Worm (Caenorhabditis elegans) whole organism, mixed stage, embryonic: Measurements from ENCODE around the gene srd-1.

Experiments
- M03D4.4 ChIP-seq: sonication (generic microtip); optimal IDR thresholded peaks from 2 replicates; lab custom pipeline; 2017; ENCODE audit warnings: mild to moderate bottlenecking, missing genetic modification characterization, missing compliant biosample characterization
- bed-3 ChIP-seq: fragments of 200-800 bp; sonication (Bioruptor generic); optimal IDR thresholded peaks from 3 replicates; lab custom pipeline; 2018; ENCODE audit warnings: mild to moderate bottlenecking, missing genetic modification characterization, moderate library complexity, missing compliant biosample characterization
- blmp-1 ChIP-seq: fragments of 150-350 bp; optimal IDR thresholded peaks from 2 replicates; lab custom pipeline; 2014; ENCODE audit warnings: missing biosample characterization, missing genetic modification characterization
- ceh-39 ChIP-seq: fragments of 150-350 bp; optimal IDR thresholded peaks from 2 replicates; lab custom pipeline; 2014; ENCODE audit warnings: missing biosample characterization, missing genetic modification characterization
- ceh-43 ChIP-seq: fragments of 200-800 bp; sonication (Bioruptor generic); optimal IDR thresholded peaks from 2 replicates; lab custom pipeline; 2018; ENCODE audit warnings: mild to moderate bottlenecking, missing genetic modification characterization, moderate library complexity, missing compliant biosample characterization
- ceh-83 ChIP-seq: fragments of 200-800 bp; sonication (Bioruptor generic); optimal IDR thresholded peaks from 2 replicates; lab custom pipeline; 2018; ENCODE audit warnings: mild to moderate bottlenecking, missing genetic modification characterization, missing compliant biosample characterization
- ces-1 ChIP-seq: fragments of 150-350 bp; optimal IDR thresholded peaks from 2 replicates; lab custom pipeline; 2014; ENCODE audit warnings: missing biosample characterization, missing genetic modification reagents, missing genetic modification characterization
- cnd-1 ChIP-seq: fragments of 200-800 bp; sonication (Bioruptor generic); optimal IDR thresholded peaks from 2 replicates; lab custom pipeline; 2018; ENCODE audit warnings: mild to moderate bottlenecking, missing genetic modification characterization, missing compliant biosample characterization
- drap-1 ChIP-seq: fragments of 200-800 bp; sonication (Bioruptor generic); optimal IDR thresholded peaks from 3 replicates; lab custom pipeline; 2018; ENCODE audit warnings: mild to moderate bottlenecking, missing genetic modification characterization, missing compliant biosample characterization
- elt-3 ChIP-seq: fragments of 150-350 bp; optimal IDR thresholded peaks from 2 replicates; lab custom pipeline; 2014; ENCODE audit warnings: missing biosample characterization, missing genetic modification characterization
- flh-1 ChIP-seq: fragments of 200-800 bp; sonication (Bioruptor generic); optimal IDR thresholded peaks from 2 replicates; lab custom pipeline; 2018; ENCODE audit warnings: mild to moderate bottlenecking, missing genetic modification characterization, moderate library complexity, missing compliant biosample characterization
- ham-2 ChIP-seq: fragments of 200-800 bp; sonication (Bioruptor generic); optimal IDR thresholded peaks from 2 replicates; lab custom pipeline; 2018; ENCODE audit warnings: mild to moderate bottlenecking, missing genetic modification characterization, missing compliant biosample characterization
- hlh-1 ChIP-seq: fragments of 150-350 bp; optimal IDR thresholded peaks from 2 replicates; lab custom pipeline; 2014; ENCODE audit warnings: missing biosample characterization, missing genetic modification reagents, missing genetic modification characterization
- lin-13 ChIP-seq: fragments of 150-350 bp; optimal IDR thresholded peaks from 2 replicates; lab custom pipeline; 2014; ENCODE audit warnings: missing biosample characterization, missing genetic modification characterization
- lin-32 ChIP-seq: fragments of 200-800 bp; sonication (Bioruptor generic); optimal IDR thresholded peaks from 2 replicates; lab custom pipeline; 2018; ENCODE audit warnings: mild to moderate bottlenecking, missing genetic modification characterization, missing compliant biosample characterization
- lsy-2 ChIP-seq: fragments of 150-350 bp; optimal IDR thresholded peaks from 2 replicates; lab custom pipeline; 2014; ENCODE audit warnings: missing biosample characterization, missing genetic modification characterization
- mab-5 ChIP-seq: fragments of 150-350 bp; optimal IDR thresholded peaks from 2 replicates; lab custom pipeline; 2014; ENCODE audit warnings: missing biosample characterization, missing genetic modification characterization
- mep-1 ChIP-seq: fragments of 150-350 bp; optimal IDR thresholded peaks from 2 replicates; lab custom pipeline; 2017; ENCODE audit warnings: missing biosample characterization, missing genetic modification reagents, missing genetic modification characterization, inconsistent platforms
- mls-2 ChIP-seq: sonication (generic microtip); optimal IDR thresholded peaks from 2 replicates; lab custom pipeline; 2016; ENCODE audit warnings: mild to moderate bottlenecking, missing genetic modification characterization, moderate library complexity, missing compliant biosample characterization
- nhr-12 ChIP-seq: fragments of 150-350 bp; optimal IDR thresholded peaks from 2 replicates; lab custom pipeline; 2014; ENCODE audit warnings: missing biosample characterization, missing genetic modification characterization
- nhr-2 ChIP-seq: fragments of 150-350 bp; optimal IDR thresholded peaks from 2 replicates; lab custom pipeline; 2014; ENCODE audit warnings: missing biosample characterization, missing genetic modification characterization
- nhr-237 ChIP-seq: fragments of 150-350 bp; optimal IDR thresholded peaks from 2 replicates; lab custom pipeline; 2014; ENCODE audit warnings: missing biosample characterization, missing genetic modification characterization
- nhr-28 ChIP-seq: fragments of 150-350 bp; optimal IDR thresholded peaks from 2 replicates; lab custom pipeline; 2014; ENCODE audit warnings: missing biosample characterization, missing genetic modification characterization
- nhr-76 ChIP-seq: sonication (generic microtip); optimal IDR thresholded peaks from 2 replicates; lab custom pipeline; 2017; ENCODE audit warnings: missing biosample characterization, missing genetic modification characterization
- pha-4 ChIP-seq: fragments of 150-350 bp; optimal IDR thresholded peaks from 2 replicates; lab custom pipeline; 2018; ENCODE audit warnings: missing biosample characterization, missing genetic modification reagents, missing genetic modification characterization
- snpc-4 ChIP-seq: fragments of 150-350 bp; optimal IDR thresholded peaks from 2 replicates; lab custom pipeline; 2014; ENCODE audit warnings: missing biosample characterization, missing genetic modification characterization
- sptf-1 ChIP-seq: sonication (generic microtip); optimal IDR thresholded peaks from 2 replicates; lab custom pipeline; 2017; ENCODE audit warnings: mild to moderate bottlenecking, missing genetic modification characterization, moderate library complexity, missing compliant biosample characterization
- tbx-8 ChIP-seq: fragments of 200-800 bp; sonication (Bioruptor generic); optimal IDR thresholded peaks from 2 replicates; lab custom pipeline; 2018; ENCODE audit warnings: mild to moderate bottlenecking, missing genetic modification characterization, moderate library complexity, missing compliant biosample characterization
- unc-120 ChIP-seq: sonication (generic microtip); optimal IDR thresholded peaks from 2 replicates; lab custom pipeline; 2017; ENCODE audit warnings: missing genetic modification characterization, missing compliant biosample characterization; ENCODE audit not compliant: poor library complexity, severe bottlenecking
- unc-62 ChIP-seq: fragments of 150-350 bp; optimal IDR thresholded peaks from 2 replicates; lab custom pipeline; 2014; ENCODE audit warnings: missing biosample characterization, missing genetic modification reagents, missing genetic modification characterization
- zip-8 ChIP-seq: fragments of 150-350 bp; optimal IDR thresholded peaks from 2 replicates; lab custom pipeline; 2014; ENCODE audit warnings: missing biosample characterization, missing genetic modification characterization
- ztf-11 ChIP-seq: fragments of 150-350 bp; optimal IDR thresholded peaks from 2 replicates; lab custom pipeline; 2014; ENCODE audit warnings: missing biosample characterization, missing genetic modification characterization

Gene srd-1

DNA sequence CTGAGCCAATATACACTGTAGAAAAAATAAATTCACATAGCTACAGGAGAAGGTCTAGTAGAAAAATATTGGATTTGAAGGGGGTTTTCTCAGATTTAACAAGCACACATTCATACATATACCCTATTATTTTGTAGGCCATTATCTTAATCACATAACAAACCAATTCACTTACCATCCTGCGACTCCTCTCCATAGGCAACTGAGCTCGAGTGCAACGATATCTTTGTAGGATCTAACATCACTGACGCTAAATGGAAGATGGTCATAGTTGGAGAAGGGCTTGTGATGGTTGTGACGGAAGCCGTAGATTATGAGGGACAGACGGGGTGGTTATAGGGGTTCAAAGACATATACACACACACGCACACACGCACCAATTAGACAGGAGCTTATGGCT is 18.4 kb downstream of the srd-1 start:
- TF ChIP-seq lsy-2 (no peak), bed-3 (GFP tag; lab: Kevin White, UChicago) (no peak), pha-4 (tag; lab: Kevin White, UChicago) (no peak), zip-8 (no peak), mep-1 (tag; lab: Kevin White, UChicago) (no peak), nhr-12 (tag; lab: Kevin White, UChicago) (no peak), ceh-43 (GFP tag; lab: Kevin White, UChicago) (no peak), lin-32 (GFP tag; lab: Kevin White, UChicago) (no peak), M03D4.4 (tag; lab: Kevin White, UChicago) (no peak), unc-120 (no peak), ceh-39 (tag; lab: Kevin White, UChicago) (no peak), mab-5 (tag; lab: Kevin White, UChicago) (no peak), unc-62 (GFP tag; lab: Kevin White, UChicago) (no peak), sptf-1 (tag; lab: Kevin White, UChicago) (no peak), blmp-1 (tag; lab: Kevin White, UChicago) (no peak)

DNA sequence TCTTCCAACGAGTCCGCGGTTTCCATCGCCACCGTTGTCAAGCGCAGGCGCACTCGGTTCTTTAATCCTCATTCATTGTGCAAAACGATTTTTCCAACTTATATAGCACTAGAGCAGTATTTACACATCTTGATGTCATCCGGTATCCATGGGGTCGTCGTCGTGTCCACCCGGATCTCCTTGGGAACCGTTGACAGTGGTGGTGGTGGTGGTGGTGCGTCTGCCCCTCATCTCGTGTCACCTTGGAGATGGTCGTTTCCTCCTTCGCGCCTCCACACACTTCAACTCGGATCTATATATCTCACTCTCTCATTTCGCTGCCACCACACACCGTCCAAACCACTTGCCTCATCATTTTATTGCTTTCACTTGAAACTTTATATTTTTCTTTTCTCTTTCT is 19.7 kb downstream of the srd-1 start:
- TF ChIP-seq nhr-2 (tag; lab: Kevin White, UChicago): no peak
- TF ChIP-seq elt-3: no peak
- no peak for TF ChIP-seq nhr-12 (tag; lab: Kevin White, UChicago)
- no peak for TF ChIP-seq flh-1 (GFP tag; lab: Kevin White, UChicago)
- no peak for TF ChIP-seq ztf-11 (tag; lab: Kevin White, UChicago)
- TF ChIP-seq, all 35 proteins: peak for 0

DNA sequence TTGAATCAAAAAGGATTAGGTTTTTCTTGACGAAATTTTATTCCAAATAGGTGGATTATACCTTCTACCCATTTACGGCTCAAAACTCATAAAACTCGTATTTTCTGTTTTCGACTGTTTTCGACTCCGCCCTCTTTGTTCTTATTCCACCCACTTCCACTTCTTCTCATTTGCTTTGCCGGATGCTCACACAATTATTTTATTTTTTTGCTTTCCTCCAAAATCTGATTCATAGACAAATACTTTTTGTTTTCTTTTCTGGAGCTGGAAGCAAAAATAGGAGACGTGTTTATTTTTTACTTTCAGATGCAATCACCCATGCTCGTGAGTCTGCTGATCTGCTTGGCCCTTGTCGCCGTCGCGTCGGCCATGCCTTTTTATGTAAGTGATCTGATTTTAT is 27.4 kb downstream of the srd-1 start, which contains the start of gene nlp-63:
Gene nlp-63, plus strand, starts transcription at position 301 of the 400 bp plus-strand sequence.
- TF ChIP-seq ceh-43 (GFP tag; lab: Kevin White, UChicago) (no peak), mep-1 (tag; lab: Kevin White, UChicago) (no peak), M03D4.4 (tag; lab: Kevin White, UChicago) (no peak), lsy-2 (no peak), drap-1 (GFP tag; lab: Kevin White, UChicago) (no peak), lin-32 (GFP tag; lab: Kevin White, UChicago) (no peak), sptf-1 (tag; lab: Kevin White, UChicago) (no peak), snpc-4 (tag; lab: Kevin White, UChicago) (no peak), nhr-12 (tag; lab: Kevin White, UChicago) (no peak), unc-120 (no peak), ham-2 (GFP tag; lab: Kevin White, UChicago) (no peak), lin-13 (tag; lab: Kevin White, UChicago) (no peak), ztf-11 (tag; lab: Kevin White, UChicago) (no peak), nhr-2 (tag; lab: Kevin White, UChicago) (no peak), pha-4 (tag; lab: Kevin White, UChicago) (no peak), nhr-237 (tag; lab: Kevin White, UChicago) (no peak), elt-3 (no peak), nhr-28 (tag; lab: Kevin White, UChicago) (no peak), cnd-1 (tag; lab: Kevin White, UChicago) (no peak)

ce11 chrII:10147502-10147901 is 35.0 kb downstream of the srd-1 start:
- no peak for TF ChIP-seq lin-13 (tag; lab: Kevin White, UChicago)
- no peak for TF ChIP-seq ceh-83 (GFP tag; lab: Kevin White, UChicago)
- TF ChIP-seq tbx-8: no peak
- no peak for TF ChIP-seq snpc-4 (tag; lab: Kevin White, UChicago)
- TF ChIP-seq nhr-76 (tag; lab: Kevin White, UChicago): no peak
- TF ChIP-seq hlh-1 (tag; lab: Kevin White, UChicago): no peak
- TF ChIP-seq nhr-237 (tag; lab: Kevin White, UChicago): no peak
- no peak for TF ChIP-seq drap-1 (GFP tag; lab: Kevin White, UChicago)
- no peak for TF ChIP-seq ham-2 (GFP tag; lab: Kevin White, UChicago)
- no peak for TF ChIP-seq nhr-28 (tag; lab: Kevin White, UChicago)
- TF ChIP-seq ceh-43 (GFP tag; lab: Kevin White, UChicago): no peak
- TF ChIP-seq mls-2: no peak
- TF ChIP-seq ztf-11 (tag; lab: Kevin White, UChicago): no peak
- no peak for TF ChIP-seq unc-62 (GFP tag; lab: Kevin White, UChicago)
- TF ChIP-seq ces-1 (GFP tag; lab: Kevin White, UChicago): no peak
- no peak for TF ChIP-seq flh-1 (GFP tag; lab: Kevin White, UChicago)
- no peak for TF ChIP-seq cnd-1 (tag; lab: Kevin White, UChicago)
- TF ChIP-seq zip-8: no peak
- TF ChIP-seq lsy-2: no peak
- no peak for TF ChIP-seq bed-3 (GFP tag; lab: Kevin White, UChicago)
